Fruit fly (Drosophila melanogaster) whole organism, prepupa: ENCODE measurements around the gene Pax.

Experiments
- CG8119 ChIP-seq: fragments of 200-800 bp; sonication (Bioruptor generic); IDR thresholded peaks from 3 replicates; pipeline ENCODE4 v1.3.6; 2022; ENCODE audit warnings: missing biosample characterization, missing genetic modification characterization
- Eip75B ChIP-seq: fragments of 200-800 bp; sonication (Bioruptor generic); optimal IDR thresholded peaks from 3 replicates; lab custom pipeline; 2016; ENCODE audit warnings: missing biosample characterization, missing genetic modification characterization
- Ets21C ChIP-seq: fragments of 200-800 bp; sonication (Bioruptor generic); optimal IDR thresholded peaks from 3 replicates; lab custom pipeline; 2016; ENCODE audit warnings: missing biosample characterization, missing genetic modification characterization
- dac ChIP-seq: fragments of 200-800 bp; sonication (Bioruptor generic); optimal IDR thresholded peaks from 2 replicates; lab custom pipeline; 2017; ENCODE audit warnings: missing biosample characterization, mild to moderate bottlenecking, missing genetic modification characterization

DNA sequence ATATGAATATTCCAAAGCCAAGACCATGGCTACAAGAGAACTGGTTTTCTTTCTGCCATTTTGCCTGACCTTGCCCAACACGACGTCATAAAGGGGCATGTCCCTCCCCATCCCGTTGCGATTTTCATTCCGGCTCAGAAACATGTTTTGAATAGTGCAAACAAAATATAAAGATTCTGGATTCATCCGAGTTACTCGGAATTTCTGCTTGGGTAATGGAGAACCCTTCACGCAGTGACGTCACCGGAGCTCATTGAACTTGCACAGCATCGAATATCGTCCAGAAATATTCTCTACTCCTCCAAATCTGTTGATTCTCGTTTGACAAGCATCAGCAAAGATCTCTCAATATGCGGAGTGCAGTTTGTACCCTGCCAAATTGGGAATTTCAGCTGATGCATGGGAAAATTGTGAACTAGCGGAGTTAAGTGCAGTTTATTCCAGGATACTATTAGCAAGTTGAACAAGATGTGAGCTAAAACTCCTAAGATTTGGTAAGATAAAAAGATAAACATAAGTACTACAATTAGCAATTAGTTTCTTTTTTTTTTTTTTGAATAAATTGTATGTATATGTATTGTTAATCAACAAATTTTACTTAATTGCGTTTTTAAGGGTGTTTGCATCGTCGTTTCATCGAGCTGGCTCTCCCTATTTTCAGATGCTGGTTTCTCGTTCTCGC, 27.8 kb upstream of the Pax start, which contains the start of gene CG10026:
- TF ChIP-seq CG8119 (GFP tag; lab: Robert Waterston, UW) (peak; percentile 45; the same call in 2 of the 3 replicates), Ets21C (GFP tag; lab: Kevin White, UChicago) (peak; percentile 32), Eip75B (GFP tag; lab: Kevin White, UChicago) (peak; percentile 23), dac (GFP tag; lab: Kevin White, UChicago) (no peak)
